Fruit fly (Drosophila melanogaster): ENCODE measurements around the gene Arr2.

Gene Arr2

DNA sequence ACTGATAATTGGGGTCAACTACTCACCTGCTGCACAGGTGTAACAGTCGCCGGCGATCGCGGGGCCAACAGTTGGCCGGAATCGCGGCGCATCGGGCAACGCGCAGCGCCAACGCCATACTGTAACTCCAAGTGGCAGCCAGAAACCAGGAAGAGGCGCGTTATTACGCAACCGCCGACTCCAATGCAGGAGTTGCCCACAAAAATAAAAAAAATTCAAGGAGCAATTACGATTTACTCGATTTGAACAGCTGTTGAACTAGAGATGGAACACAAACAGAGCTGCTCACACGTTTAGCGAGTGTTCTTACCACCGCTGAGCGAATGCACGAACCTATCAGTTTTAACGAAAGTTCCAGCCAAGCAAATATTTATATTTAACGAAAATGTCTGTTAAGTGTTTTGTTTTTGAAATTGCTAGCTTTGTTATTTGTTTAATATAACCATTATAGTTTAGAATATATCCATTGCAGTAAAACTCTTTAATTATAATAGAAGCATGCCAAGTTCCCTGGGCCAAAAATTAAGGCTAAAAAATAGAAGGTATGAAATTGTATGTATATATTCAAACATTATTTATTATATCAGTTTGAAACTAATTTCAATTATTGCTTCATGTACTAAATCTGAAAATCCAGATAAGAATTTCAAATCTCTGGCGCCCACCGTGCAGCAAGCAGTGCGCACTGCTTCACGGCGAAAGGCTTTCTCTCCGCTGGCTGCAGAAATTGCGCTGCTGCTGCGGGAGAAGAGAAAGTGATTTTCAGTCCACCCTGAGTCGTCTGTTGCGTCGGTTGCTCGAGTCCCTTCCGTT, 44.6 kb downstream of the Arr2 start, which contains the start of the genes CG5989 and CG6282 (continued):
- peak; percentile 77 for TF ChIP-seq Med (GFP tag)
- TF ChIP-seq gsb (GFP tag; IDR thresholded peaks at IDR 0.05), result no peak
- no peak for TF ChIP-seq schlank (tag; optimal IDR thresholded peaks at IDR 0.05)
- no peak for TF ChIP-seq pros (GFP tag; optimal IDR thresholded peaks at IDR 0.05)
- TF ChIP-seq her (GFP tag; optimal IDR thresholded peaks at IDR 0.05), result no peak
- TF ChIP-seq sob (GFP tag; IDR thresholded peaks at IDR 0.05), result peak; percentile 23; the same call in 1 of the 2 replicates
- TF ChIP-seq CG7556 (GFP tag; optimal IDR thresholded peaks at IDR 0.05), result peak; percentile 60
- no peak for TF ChIP-seq CG10274 (GFP tag; optimal IDR thresholded peaks at IDR 0.05)
- no peak for TF ChIP-seq Hmx (GFP tag; optimal IDR thresholded peaks at IDR 0.05)
- peak; percentile 36 for TF ChIP-seq CG30431 (GFP tag; optimal IDR thresholded peaks at IDR 0.05)
- TF ChIP-seq gt (GFP tag; IDR thresholded peaks at IDR 0.05), result no peak
- no peak for TF ChIP-seq cato (GFP tag; optimal IDR thresholded peaks at IDR 0.05; ENCODE audit: borderline replicate concordance)
- no peak for TF ChIP-seq z (GFP tag; IDR thresholded peaks at IDR 0.05)
- 0 out of 2 replicates have a peak, but pooled peaks have one; percentile 32 for TF ChIP-seq ato (GFP tag; IDR thresholded peaks at IDR 0.05; ENCODE audit: partially characterized antibody)
- peak; percentile 96 for TF ChIP-seq CG31365 (tag; optimal IDR thresholded peaks at IDR 0.05)
- no peak for TF ChIP-seq fd64A (GFP tag; optimal IDR thresholded peaks at IDR 0.05)
- TF ChIP-seq CG2202 (tag; optimal IDR thresholded peaks at IDR 0.05), result no peak
- TF ChIP-seq CG10267 (tag; optimal IDR thresholded peaks at IDR 0.05), result peak; percentile 49
- TF ChIP-seq CG17186 (GFP tag; optimal IDR thresholded peaks at IDR 0.05), result no peak
- TF ChIP-seq zf30C (GFP tag; optimal IDR thresholded peaks at IDR 0.05), result no peak
- peak; percentile 30; the same call in 1 of the 2 replicates for TF ChIP-seq NFAT (GFP tag; IDR thresholded peaks at IDR 0.05)
- TF ChIP-seq CG1233 (GFP tag; optimal IDR thresholded peaks at IDR 0.05), result no peak
- TF ChIP-seq CG7987 (GFP tag; optimal IDR thresholded peaks at IDR 0.05), result no peak
- no peak for TF ChIP-seq gcm (GFP tag; optimal IDR thresholded peaks at IDR 0.05)
- TF ChIP-seq sens-2 (GFP tag; IDR thresholded peaks at IDR 0.05), result no peak
- TF ChIP-seq grau (tag; optimal IDR thresholded peaks at IDR 0.05), result peak; percentile 49
- no peak for TF ChIP-seq CG15696 (tag; optimal IDR thresholded peaks at IDR 0.05)
- TF ChIP-seq CG2875 (GFP tag; optimal IDR thresholded peaks at IDR 0.05), result peak; percentile 52
- no peak for TF ChIP-seq Doc2 (GFP tag; IDR thresholded peaks at IDR 0.05)
- no peak; the same call in 1 of the 2 replicates for TF ChIP-seq vvl (GFP tag; IDR thresholded peaks at IDR 0.05)
- no peak for TF ChIP-seq CG8359 (GFP tag; optimal IDR thresholded peaks at IDR 0.05; ENCODE audit: borderline replicate concordance)
- TF ChIP-seq CG14965 (GFP tag; optimal IDR thresholded peaks at IDR 0.05; ENCODE audit: borderline replicate concordance), result no peak
- TF ChIP-seq pnt (GFP tag; optimal IDR thresholded peaks at IDR 0.05), result no peak
- TF ChIP-seq CG10321 (GFP tag; IDR thresholded peaks at IDR 0.05), result no peak
- TF ChIP-seq CG4707 (GFP tag; optimal IDR thresholded peaks at IDR 0.05), result peak; percentile 96
- TF ChIP-seq jumu (GFP tag; optimal IDR thresholded peaks at IDR 0.05), result no peak
- TF ChIP-seq ham (GFP tag; IDR thresholded peaks at IDR 0.05), result no peak
- no peak for TF ChIP-seq tup (GFP tag; optimal IDR thresholded peaks at IDR 0.05)
- no peak for TF ChIP-seq p53 (GFP tag; optimal IDR thresholded peaks at IDR 0.05)
- peak; percentile 5 for TF ChIP-seq CG18476 (GFP tag; optimal IDR thresholded peaks at IDR 0.05)
- no peak for TF ChIP-seq repo (GFP tag; optimal IDR thresholded peaks at IDR 0.05)
- peak; percentile 35; the same call in 1 of the 2 replicates for TF ChIP-seq inv (GFP tag; IDR thresholded peaks at IDR 0.05; ENCODE audit: partially characterized antibody)
- TF ChIP-seq CG6854 (GFP tag; optimal IDR thresholded peaks at IDR 0.05), result no peak
- TF ChIP-seq ewg (GFP tag; optimal IDR thresholded peaks at IDR 0.05), result peak; percentile 36
- TF ChIP-seq seq (GFP tag; IDR thresholded peaks at IDR 0.05), result peak; percentile 33; the same call in 1 of the 2 replicates
- TF ChIP-seq CTCF (GFP tag; optimal IDR thresholded peaks at IDR 0.05), result peak; percentile 58
- TF ChIP-seq CG12391 (tag; optimal IDR thresholded peaks at IDR 0.05), result peak; percentile 65
- TF ChIP-seq CG30020 (tag; optimal IDR thresholded peaks at IDR 0.05), result no peak
- TF ChIP-seq prd (optimal IDR thresholded peaks at IDR 0.05), result no peak
- TF ChIP-seq prd (GFP tag; IDR thresholded peaks at IDR 0.05), result 0 out of 3 replicates have a peak, but pooled peaks have one; percentile 35

All from whole organism, embryonic.